Fruit fly (Drosophila melanogaster): ENCODE measurements around the gene Fie.

The Fie gene

DNA sequence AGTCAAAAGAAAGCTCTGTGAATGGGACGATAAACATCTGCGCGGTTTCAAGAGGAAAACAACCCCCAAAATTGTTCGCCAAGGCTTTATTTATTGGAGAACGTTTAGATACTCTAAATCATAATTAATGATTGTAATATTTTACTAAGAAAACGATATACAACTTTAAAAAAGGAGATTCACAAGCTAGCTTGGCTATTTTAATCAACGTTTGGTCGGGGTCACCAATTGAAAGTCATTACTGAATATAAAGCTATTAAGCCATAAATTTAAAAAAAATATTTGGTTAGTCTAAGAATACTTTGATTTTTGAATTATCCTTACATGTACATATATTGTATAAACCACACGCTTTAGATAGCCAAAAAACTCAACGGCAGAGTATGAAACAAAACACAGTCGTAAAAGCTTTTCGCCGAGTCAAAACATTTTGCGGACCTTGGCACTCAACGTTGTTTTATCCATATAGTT is at the start of gene Fie:
Fie (plus strand) TSS at position 421 of the 471 bp plus-strand sequence.
- TF ChIP-seq psq (optimal IDR thresholded peaks at IDR 0.05) (no peak), Myc (optimal IDR thresholded peaks at IDR 0.05) (no peak), Sin3A (optimal IDR thresholded peaks at IDR 0.05) (no peak), insv (optimal IDR thresholded peaks at IDR 0.05) (no peak), ttk (optimal IDR thresholded peaks at IDR 0.05) (no peak), h (optimal IDR thresholded peaks at IDR 0.05) (no peak)

- TF ChIP-seq Myc (optimal IDR thresholded peaks at IDR 0.05) = no peak
- no peak for TF ChIP-seq h (optimal IDR thresholded peaks at IDR 0.05)
- no peak for TF ChIP-seq Sin3A (optimal IDR thresholded peaks at IDR 0.05)
Observed at dm6 chr3L:3842981-3843701, 49.2 kb upstream of the Fie start.

- TF ChIP-seq psq (optimal IDR thresholded peaks at IDR 0.05) (no peak), h (optimal IDR thresholded peaks at IDR 0.05) (no peak), Sin3A (optimal IDR thresholded peaks at IDR 0.05) (no peak), insv (optimal IDR thresholded peaks at IDR 0.05) (no peak), Myc (optimal IDR thresholded peaks at IDR 0.05) (no peak), ttk (optimal IDR thresholded peaks at IDR 0.05) (no peak)
Observed at dm6 chr3L:3845815-3846375, 46.5 kb upstream of the Fie start, which contains the start of gene Awh. Awh (plus strand) TSS chr3L:3846206.

DNA sequence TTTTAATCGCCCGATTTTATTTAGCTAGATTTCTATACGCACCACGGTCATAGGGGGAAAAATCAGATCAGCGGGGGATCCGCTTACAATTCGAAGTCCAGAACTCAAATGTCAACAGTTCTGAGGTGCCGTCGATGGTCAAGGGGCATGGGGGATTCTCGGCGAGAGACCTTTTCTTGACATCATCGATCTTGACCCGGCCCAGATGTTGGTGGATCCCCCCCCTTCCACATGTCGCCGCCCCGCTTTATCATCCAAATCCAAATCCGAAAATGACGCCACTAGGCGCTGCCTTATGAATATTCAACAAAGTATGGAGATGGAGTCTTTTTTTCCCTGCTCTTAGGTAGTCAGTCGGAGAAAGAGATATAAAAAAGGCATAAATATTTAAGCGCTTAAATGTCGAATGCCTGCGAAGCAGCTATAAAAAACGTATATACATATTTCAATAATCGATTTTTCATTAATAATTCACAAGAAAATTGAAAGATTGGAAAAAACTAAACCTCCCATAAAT is 44.5 kb upstream of the Fie start:
- TF ChIP-seq Sin3A (optimal IDR thresholded peaks at IDR 0.05) = no peak
- no peak for TF ChIP-seq psq (optimal IDR thresholded peaks at IDR 0.05)
- TF ChIP-seq ttk (optimal IDR thresholded peaks at IDR 0.05) = no peak

- TF ChIP-seq psq (optimal IDR thresholded peaks at IDR 0.05) = no peak
- TF ChIP-seq insv (optimal IDR thresholded peaks at IDR 0.05) = no peak
- no peak for TF ChIP-seq Myc (optimal IDR thresholded peaks at IDR 0.05)
- no peak for TF ChIP-seq ttk (optimal IDR thresholded peaks at IDR 0.05)
Observed at dm6 chr3L:3848687-3849270, 43.6 kb upstream of the Fie start.

- TF ChIP-seq psq (optimal IDR thresholded peaks at IDR 0.05) = no peak
- TF ChIP-seq Sin3A (optimal IDR thresholded peaks at IDR 0.05) = no peak
- no peak for TF ChIP-seq Myc (optimal IDR thresholded peaks at IDR 0.05)
- no peak for TF ChIP-seq h (optimal IDR thresholded peaks at IDR 0.05)
- no peak for TF ChIP-seq ttk (optimal IDR thresholded peaks at IDR 0.05)
- no peak for TF ChIP-seq insv (optimal IDR thresholded peaks at IDR 0.05)
Observed at dm6 chr3L:3849763-3850162, 42.6 kb upstream of the Fie start.

DNA sequence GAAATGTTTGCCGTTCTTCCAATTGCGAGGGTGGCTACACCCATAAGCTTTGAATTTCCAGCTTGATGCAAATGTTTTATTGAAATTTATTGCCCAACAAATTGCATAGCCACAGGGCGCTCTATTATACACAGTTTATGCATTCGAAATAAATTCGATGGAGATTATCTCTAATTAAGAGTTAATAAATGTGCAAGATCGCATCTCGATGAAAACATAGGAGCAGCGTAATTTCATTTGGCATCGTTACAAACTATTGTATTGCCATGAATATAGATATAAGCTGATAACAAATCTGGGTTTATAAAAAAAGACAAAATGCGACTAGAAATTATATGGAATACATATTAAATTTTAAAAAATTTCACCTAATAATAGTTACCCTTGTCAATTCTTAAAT is 41.9 kb upstream of the Fie start:
- no peak for TF ChIP-seq psq (optimal IDR thresholded peaks at IDR 0.05)
- no peak for TF ChIP-seq insv (optimal IDR thresholded peaks at IDR 0.05)
- TF ChIP-seq ttk (optimal IDR thresholded peaks at IDR 0.05) = no peak
- no peak for TF ChIP-seq h (optimal IDR thresholded peaks at IDR 0.05)
- TF ChIP-seq Sin3A (optimal IDR thresholded peaks at IDR 0.05) = no peak
- no peak for TF ChIP-seq Myc (optimal IDR thresholded peaks at IDR 0.05)

DNA sequence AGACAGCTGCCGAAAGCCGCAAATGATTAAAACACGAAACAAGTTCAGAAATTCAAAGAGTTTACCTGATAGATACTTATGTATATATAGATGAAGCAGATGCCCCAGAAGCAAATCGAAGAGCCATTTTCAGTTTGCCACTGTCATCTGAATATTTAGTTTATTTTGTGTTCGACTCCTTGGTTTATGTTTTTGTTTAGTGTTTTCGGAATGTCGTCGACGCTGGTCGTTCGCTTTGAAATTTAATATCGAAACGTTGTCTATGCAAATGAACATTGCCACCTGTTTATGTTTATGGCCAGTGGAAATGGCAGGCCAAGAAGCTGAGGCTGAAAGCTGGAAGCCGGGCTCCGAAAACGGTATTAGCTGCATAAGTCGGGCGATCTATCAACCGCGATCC is 41.3 kb upstream of the Fie start:
- TF ChIP-seq h (optimal IDR thresholded peaks at IDR 0.05) = no peak
- no peak for TF ChIP-seq ttk (optimal IDR thresholded peaks at IDR 0.05)

dm6 chr3L:3851847-3852246 is 40.5 kb upstream of the Fie start:
- TF ChIP-seq insv (optimal IDR thresholded peaks at IDR 0.05) = no peak
- TF ChIP-seq h (optimal IDR thresholded peaks at IDR 0.05) = no peak
- TF ChIP-seq psq (optimal IDR thresholded peaks at IDR 0.05) = no peak
- no peak for TF ChIP-seq Myc (optimal IDR thresholded peaks at IDR 0.05)

- TF ChIP-seq Sin3A (optimal IDR thresholded peaks at IDR 0.05) = no peak
- TF ChIP-seq psq (optimal IDR thresholded peaks at IDR 0.05) = no peak
- no peak for TF ChIP-seq Myc (optimal IDR thresholded peaks at IDR 0.05)
- TF ChIP-seq insv (optimal IDR thresholded peaks at IDR 0.05) = no peak
- no peak for TF ChIP-seq h (optimal IDR thresholded peaks at IDR 0.05)
- TF ChIP-seq ttk (optimal IDR thresholded peaks at IDR 0.05) = no peak
Observed at dm6 chr3L:3852842-3853241, 39.5 kb upstream of the Fie start.

- no peak for TF ChIP-seq Myc (optimal IDR thresholded peaks at IDR 0.05)
- no peak for TF ChIP-seq Sin3A (optimal IDR thresholded peaks at IDR 0.05)
- TF ChIP-seq insv (optimal IDR thresholded peaks at IDR 0.05) = no peak
- no peak for TF ChIP-seq ttk (optimal IDR thresholded peaks at IDR 0.05)
- no peak for TF ChIP-seq h (optimal IDR thresholded peaks at IDR 0.05)
- no peak for TF ChIP-seq psq (optimal IDR thresholded peaks at IDR 0.05)
Observed at dm6 chr3L:3855194-3855980, 37.0 kb upstream of the Fie start.

- TF ChIP-seq ttk (optimal IDR thresholded peaks at IDR 0.05) = no peak
Observed at dm6 chr3L:3856004-3856403, 36.4 kb upstream of the Fie start.

All from Kc167 (cell line).